Fruit fly (Drosophila melanogaster) whole organism, prepupa: Measurements from ENCODE around the gene Clc.

Experiments
- CG8632 ChIP-seq: fragments of 200-800 bp; sonication (Bioruptor generic); optimal IDR thresholded peaks from 3 replicates; lab custom pipeline; 2016; ENCODE audit warnings: missing biosample characterization, missing genetic modification characterization
- Eip75B ChIP-seq: fragments of 200-800 bp; sonication (Bioruptor generic); optimal IDR thresholded peaks from 3 replicates; lab custom pipeline; 2016; ENCODE audit warnings: missing biosample characterization, missing genetic modification characterization
- Ets21C ChIP-seq: fragments of 200-800 bp; sonication (Bioruptor generic); optimal IDR thresholded peaks from 3 replicates; lab custom pipeline; 2016; ENCODE audit warnings: missing biosample characterization, missing genetic modification characterization
- Hr39 ChIP-seq: fragments of 200-800 bp; sonication (Bioruptor generic); optimal IDR thresholded peaks from 2 replicates; lab custom pipeline; 2016; ENCODE audit warnings: missing biosample characterization, missing genetic modification characterization
- Hr4 ChIP-seq: fragments of 200-800 bp; sonication (Bioruptor generic); optimal IDR thresholded peaks from 3 replicates; lab custom pipeline; 2016; ENCODE audit warnings: missing biosample characterization, missing genetic modification characterization

- TF ChIP-seq CG8632 (GFP tag; lab: Kevin White, UChicago) = no peak
- no peak for TF ChIP-seq Eip75B
- peak; percentile 17 for TF ChIP-seq Hr39 (GFP tag; lab: Kevin White, UChicago)
- peak; percentile 31 for TF ChIP-seq Hr4 (GFP tag; lab: Kevin White, UChicago)
- no peak for TF ChIP-seq Ets21C (GFP tag; lab: Kevin White, UChicago)
These were observed 47.7 kb upstream of the Clc start for dm6 chr3L:20192872-20193747.
